Worm (Caenorhabditis elegans): Measurements from ENCODE around the gene Y71H2B.11.

ce11 chrIII:2578563-2578962 is 25.2 kb upstream of the Y71H2B.11 start:
- TF ChIP-seq bed-3 (GFP tag; optimal IDR thresholded peaks at IDR 0.05) (no peak), lsy-2 (tag; optimal IDR thresholded peaks at IDR 0.05) (no peak), ces-1 (GFP tag; optimal IDR thresholded peaks at IDR 0.05) (peak; percentile 55), unc-39 (tag; optimal IDR thresholded peaks at IDR 0.05) (no peak), unc-62 (GFP tag; optimal IDR thresholded peaks at IDR 0.05) (no peak), flh-1 (GFP tag; optimal IDR thresholded peaks at IDR 0.05) (no peak), elt-3 (tag; optimal IDR thresholded peaks at IDR 0.05) (no peak)
